Fruit fly (Drosophila melanogaster) whole organism: ENCODE data around the gene grn.

ENCODE experiments used
- Dll ChIP-seq: fragments of >200 bp; optimal IDR thresholded peaks from 2 replicates; lab custom pipeline; 2017
- pan ChIP-seq: fragments of >200 bp; optimal IDR thresholded peaks from 2 replicates; lab custom pipeline; 2017

dm6 chr3R:8142113-8142512 lies 39.1 kb downstream of the grn start:
- no peak for TF ChIP-seq pan (lab: Kevin White, UChicago)
- no peak for TF ChIP-seq Dll (lab: Kevin White, UChicago)
